Fruit fly (Drosophila melanogaster) S2 (cell line): Measurements from ENCODE around the gene CG31457.

Source experiments
- CG8478 ChIP-seq: fragments of >200 bp; optimal IDR thresholded peaks from 2 replicates; lab custom pipeline; 2018
- CTCF ChIP-seq, 2 experiments: fragments of >200 bp; optimal IDR thresholded peaks; 2 replicates each; lab custom pipeline; 2018

DNA sequence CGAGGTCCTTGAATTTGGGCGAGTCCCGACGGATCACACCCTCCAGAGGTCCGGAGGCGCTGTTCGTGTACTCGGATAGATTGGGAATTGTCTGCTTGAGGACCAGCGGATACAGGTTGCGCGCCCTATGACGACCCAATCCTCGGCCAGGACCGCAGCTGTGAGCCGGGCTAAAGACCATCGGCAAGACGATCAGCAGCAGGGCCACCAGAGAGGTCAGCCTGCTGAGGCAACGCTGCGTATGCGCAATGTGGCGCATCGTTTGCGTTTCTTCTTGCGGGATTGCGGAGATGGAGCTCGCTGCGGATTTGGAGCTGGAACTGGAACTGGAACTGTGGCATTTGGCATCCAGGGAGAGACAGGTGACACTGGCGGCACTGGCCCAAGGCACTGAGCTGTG lies 13.3 kb upstream of the CG31457 start:
- TF ChIP-seq CG8478 (lab: Kevin White, UChicago): no peak
- TF ChIP-seq CTCF (optimal IDR thresholded peaks at IDR 0.05; lab: Kevin White, UChicago): no peak
